Worm (Caenorhabditis elegans) whole organism, L4 larva: Measurements from ENCODE around the gene F02H6.2.

Experiments used
- F10B5.3 ChIP-seq: sonication (generic microtip); optimal IDR thresholded peaks from 2 replicates; lab custom pipeline; 2016; ENCODE audit warnings: mild to moderate bottlenecking, missing genetic modification characterization, missing compliant biosample characterization
- F26F4.8 ChIP-seq: fragments of 200-800 bp; sonication (Bioruptor generic); conservative IDR thresholded peaks from 2 replicates; pipeline ENCODE4 v1.3.6; 2022; ENCODE audit warnings: missing genetic modification characterization, missing compliant biosample characterization
- F44E2.7 ChIP-seq: fragments of 200-800 bp; sonication (Bioruptor generic); IDR thresholded peaks from 2 replicates; pipeline ENCODE4 v2.1.2; 2022; ENCODE audit warnings: missing genetic modification characterization, missing compliant biosample characterization
- R02D3.7 ChIP-seq: fragments of 150-350 bp; sonication (generic microtip); optimal IDR thresholded peaks from 3 replicates; lab custom pipeline; 2014; ENCODE audit warnings: missing biosample characterization, missing genetic modification characterization
- ZK546.5 ChIP-seq, 2 experiments: sonication (generic microtip); optimal IDR thresholded peaks; 2 replicates each; lab custom pipeline; 2017; ENCODE audit warnings: missing biosample characterization in 2 of 2, missing genetic modification characterization in 2 of 2
- ama-1 ChIP-seq: fragments of 150-350 bp; optimal IDR thresholded peaks from 2 replicates; lab custom pipeline; 2014; ENCODE audit warnings: inconsistent platforms, mixed read lengths
- ceh-20 ChIP-seq: fragments of 200-800 bp; sonication (Bioruptor generic); IDR thresholded peaks from 2 replicates; pipeline ENCODE4 v1.3.6; 2022; ENCODE audit warnings: missing genetic modification reagents, missing genetic modification characterization, missing compliant biosample characterization
- ceh-44 ChIP-seq: fragments of 200-800 bp; sonication (Bioruptor generic); IDR thresholded peaks from 2 replicates; pipeline ENCODE4 v1.3.6; 2022; ENCODE audit warnings: missing genetic modification reagents, missing genetic modification characterization, missing compliant biosample characterization
- cey-2 ChIP-seq: sonication (generic microtip); optimal IDR thresholded peaks from 3 replicates; lab custom pipeline; 2017; ENCODE audit warnings: missing genetic modification characterization, mild to moderate bottlenecking, missing compliant biosample characterization, antibody characterized with exemption, borderline replicate concordance; ENCODE audit not compliant: insufficient read depth
- ctbp-1 ChIP-seq: fragments of 200-800 bp; sonication (Bioruptor generic); IDR thresholded peaks from 2 replicates; pipeline ENCODE4 v1.3.6; 2022; ENCODE audit warnings: missing genetic modification reagents, missing genetic modification characterization, missing compliant biosample characterization
- daf-16 ChIP-seq, 3 experiments: sonication (generic microtip); optimal IDR thresholded peaks; 2 replicates each; lab custom pipeline; 2016 to 2017; ENCODE audit warnings: missing genetic modification characterization in 3 of 3, missing genetic modification reagents in 3 of 3, mild to moderate bottlenecking in 2 of 3, missing compliant biosample characterization in 2 of 3, missing biosample characterization in 1 of 3, moderate library complexity in 1 of 3
- daf-8 ChIP-seq: fragments of 200-800 bp; sonication (Bioruptor generic); IDR thresholded peaks from 2 replicates; pipeline ENCODE4 v1.3.6; 2022; ENCODE audit warnings: missing genetic modification characterization, missing compliant biosample characterization
- dmd-9 ChIP-seq: fragments of 200-800 bp; sonication (Bioruptor generic); IDR thresholded peaks from 2 replicates; pipeline ENCODE4 v1.3.6; 2022; ENCODE audit warnings: missing genetic modification reagents, missing genetic modification characterization, missing compliant biosample characterization
- duxl-1 ChIP-seq: sonication (generic microtip); optimal IDR thresholded peaks from 2 replicates; lab custom pipeline; 2016; ENCODE audit warnings: mild to moderate bottlenecking, missing genetic modification characterization, moderate library complexity, missing compliant biosample characterization; ENCODE audit not compliant: poor library complexity
- fos-1 ChIP-seq: fragments of 150-350 bp; optimal IDR thresholded peaks from 2 replicates; lab custom pipeline; 2014; ENCODE audit warnings: missing biosample characterization, missing genetic modification characterization
- hif-1 ChIP-seq, 2 experiments: sonication (generic microtip); optimal IDR thresholded peaks; 2 replicates each; lab custom pipeline; 2016 to 2017; ENCODE audit warnings: missing compliant biosample characterization in 2 of 2, missing genetic modification characterization in 2 of 2, missing genetic modification reagents in 2 of 2, missing genotype in 2 of 2, mild to moderate bottlenecking in 1 of 2
- hlh-30 ChIP-seq: sonication (generic microtip); optimal IDR thresholded peaks from 2 replicates; lab custom pipeline; 2017; ENCODE audit warnings: antibody characterized with exemption, mild to moderate bottlenecking, missing genetic modification characterization, missing compliant biosample characterization; ENCODE audit not compliant: insufficient read depth
- hmg-1.1 ChIP-seq: fragments of 200-800 bp; sonication (Bioruptor generic); IDR thresholded peaks from 2 replicates; pipeline ENCODE4 v1.3.6; 2022; ENCODE audit warnings: missing genetic modification reagents, missing genetic modification characterization, missing compliant biosample characterization
- jun-1 ChIP-seq: fragments of 150-350 bp; optimal IDR thresholded peaks from 2 replicates; lab custom pipeline; 2014; ENCODE audit warnings: missing biosample characterization, missing genetic modification reagents, missing genetic modification characterization
- lin-15B ChIP-seq: fragments of 150-350 bp; sonication (generic microtip); optimal IDR thresholded peaks from 3 replicates; lab custom pipeline; 2014; ENCODE audit warnings: missing biosample characterization, missing genetic modification characterization
- lin-39 ChIP-seq: fragments of 150-350 bp; optimal IDR thresholded peaks from 2 replicates; lab custom pipeline; 2014; ENCODE audit warnings: missing biosample characterization, missing genetic modification reagents, missing genetic modification characterization
- mdt-29 ChIP-seq: fragments of 200-800 bp; sonication (Bioruptor generic); IDR thresholded peaks from 2 replicates; pipeline ENCODE4 v1.3.6; 2022; ENCODE audit warnings: missing genetic modification reagents, missing genetic modification characterization, missing compliant biosample characterization
- nhr-10 ChIP-seq: fragments of 150-350 bp; optimal IDR thresholded peaks from 2 replicates; lab custom pipeline; 2014; ENCODE audit warnings: missing biosample characterization, missing genetic modification characterization
- nhr-102 ChIP-seq: sonication (generic microtip); optimal IDR thresholded peaks from 2 replicates; lab custom pipeline; 2016; ENCODE audit warnings: mild to moderate bottlenecking, missing genetic modification characterization, moderate library complexity, missing compliant biosample characterization
- nhr-111 ChIP-seq: fragments of 200-800 bp; sonication (Bioruptor generic); optimal IDR thresholded peaks from 2 replicates; lab custom pipeline; 2018; ENCODE audit warnings: mild to moderate bottlenecking, missing genetic modification characterization, missing compliant biosample characterization
- nhr-25 ChIP-seq: sonication (generic microtip); optimal IDR thresholded peaks from 2 replicates; lab custom pipeline; 2017; ENCODE audit warnings: missing genetic modification characterization, mild to moderate bottlenecking, missing compliant biosample characterization, antibody characterized with exemption, moderate library complexity, borderline replicate concordance; ENCODE audit not compliant: insufficient read depth
- nhr-48 ChIP-seq: sonication (generic microtip); optimal IDR thresholded peaks from 2 replicates; lab custom pipeline; 2016; ENCODE audit warnings: mild to moderate bottlenecking, missing genetic modification characterization, missing compliant biosample characterization
- pha-4 ChIP-seq, 2 experiments: fragments of 150-350 bp in 1 of 2; fragments of 200-800 bp in 1 of 2; sonication (Bioruptor generic) in 1 of 2; IDR thresholded peaks in 1 of 2; optimal IDR thresholded peaks in 1 of 2; 2 replicates each; pipeline versions ENCODE4 v1.3.6 to Lab custom; 2014 to 2022; ENCODE audit warnings: missing genetic modification characterization in 2 of 2, missing genetic modification reagents in 2 of 2, missing biosample characterization in 1 of 2, missing compliant biosample characterization in 1 of 2
- php-3 ChIP-seq: fragments of 200-800 bp; sonication (Bioruptor generic); IDR thresholded peaks from 2 replicates; pipeline ENCODE4 v1.3.6; 2022; ENCODE audit warnings: missing genetic modification reagents, missing genetic modification characterization, missing compliant biosample characterization
- rbr-2 ChIP-seq: sonication (generic microtip); optimal IDR thresholded peaks from 2 replicates; lab custom pipeline; 2016; ENCODE audit warnings: missing genotype, missing genetic modification characterization, missing compliant biosample characterization
- saeg-2 ChIP-seq: fragments of 200-800 bp; sonication (Bioruptor generic); IDR thresholded peaks from 2 replicates; pipeline ENCODE4 v1.3.6; 2022; ENCODE audit warnings: missing genetic modification reagents, missing genetic modification characterization, missing compliant biosample characterization
- set-16 ChIP-seq: fragments of 200-800 bp; sonication (Bioruptor generic); IDR thresholded peaks from 2 replicates; pipeline ENCODE4 v1.3.6; 2022; ENCODE audit warnings: missing genetic modification reagents, missing genetic modification characterization, missing compliant biosample characterization
- skn-1 ChIP-seq: fragments of 150-350 bp; optimal IDR thresholded peaks from 2 replicates; lab custom pipeline; 2014; ENCODE audit warnings: missing biosample characterization, missing genetic modification characterization
- snpc-1.2 ChIP-seq: fragments of 200-800 bp; sonication (Bioruptor generic); IDR thresholded peaks from 2 replicates; pipeline ENCODE4 v1.3.6; 2022; ENCODE audit warnings: missing genetic modification reagents, missing genetic modification characterization, missing compliant biosample characterization
- spr-3 ChIP-seq: fragments of 200-800 bp; sonication (Bioruptor generic); optimal IDR thresholded peaks from 2 replicates; lab custom pipeline; 2018; ENCODE audit warnings: mild to moderate bottlenecking, missing genetic modification characterization, missing compliant biosample characterization
- tag-97 ChIP-seq: fragments of 200-800 bp; sonication (Bioruptor generic); IDR thresholded peaks from 2 replicates; pipeline ENCODE4 v1.3.6; 2022; ENCODE audit warnings: missing genetic modification characterization, missing compliant biosample characterization
- tra-1 ChIP-seq: fragments of 200-800 bp; sonication (Bioruptor generic); IDR thresholded peaks from 2 replicates; pipeline ENCODE4 v1.3.6; 2022; ENCODE audit warnings: missing genetic modification reagents, missing genetic modification characterization, missing compliant biosample characterization
- unc-130 ChIP-seq: sonication (generic microtip); optimal IDR thresholded peaks from 2 replicates; lab custom pipeline; 2016; ENCODE audit warnings: missing genetic modification reagents, missing genetic modification characterization, missing compliant biosample characterization
- unc-39 ChIP-seq: sonication (generic microtip); optimal IDR thresholded peaks from 2 replicates; lab custom pipeline; 2017; ENCODE audit warnings: missing biosample characterization, missing genetic modification characterization
- unc-62 ChIP-seq, 3 experiments: fragments of 150-350 bp in 1 of 3; sonication (generic microtip); optimal IDR thresholded peaks in 2 of 3; peaks in 1 of 3; 1 replicate in 1 of 3; 2 replicates in 2 of 3; lab custom pipeline; 2014 to 2017; ENCODE audit warnings: missing biosample characterization in 3 of 3, missing genetic modification characterization in 3 of 3, missing genetic modification reagents in 3 of 3, missing genotype in 1 of 3
- ztf-11 ChIP-seq: fragments of 150-350 bp; optimal IDR thresholded peaks from 2 replicates; lab custom pipeline; 2014; ENCODE audit warnings: missing biosample characterization, missing genetic modification characterization

F02H6.2 gene

ce11 chrIV:14182077-14182476, 14.2 kb upstream of the F02H6.2 start, which contains the start of gene R05A10.1:
R05A10.1 (plus strand) TSS chrIV:14182377.
- TF ChIP-seq unc-62 (GFP tag; optimal IDR thresholded peaks at IDR 0.05 in 1 of 2; lab: Kevin White, UChicago) (peak in 1 of 2 experiments; percentile 70), unc-62 (tag; optimal IDR thresholded peaks at IDR 0.05; lab: Kevin White, UChicago) (no peak), nhr-102 (tag; lab: Kevin White, UChicago) (no peak)

DNA sequence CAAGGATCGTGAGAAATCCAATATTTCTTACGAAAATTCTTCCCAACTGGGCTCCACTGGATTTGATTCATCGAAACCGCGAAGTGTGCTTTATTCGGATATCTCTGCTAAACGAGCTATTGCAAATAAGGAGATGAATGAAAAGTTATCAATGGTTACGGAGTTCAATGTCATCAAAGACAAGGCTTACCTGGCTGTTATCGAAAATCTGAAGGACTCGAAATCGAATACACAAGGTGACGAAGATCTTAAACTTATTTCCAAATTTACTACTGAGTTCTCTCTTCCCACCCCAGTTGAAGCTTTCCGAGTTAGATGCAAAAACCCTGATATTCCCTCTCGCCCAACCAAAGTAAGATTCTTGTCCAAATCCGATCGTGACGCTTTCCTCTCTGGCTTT, 10.0 kb upstream of the F02H6.2 start:
- TF ChIP-seq tag-97 (GFP tag; lab: Robert Waterston, UW) = no peak
- no peak for TF ChIP-seq nhr-10
- TF ChIP-seq cey-2 (tag; lab: Kevin White, UChicago) = no peak
- no peak for TF ChIP-seq hmg-1.1 (GFP tag; lab: Robert Waterston, UW)
- no peak for TF ChIP-seq daf-16 (GFP tag; optimal IDR thresholded peaks at IDR 0.05; lab: Kevin White, UChicago)
- no peak for TF ChIP-seq daf-16 (tag; optimal IDR thresholded peaks at IDR 0.05; lab: Kevin White, UChicago)
- no peak for TF ChIP-seq mdt-29
- no peak for TF ChIP-seq ceh-44 (GFP tag; lab: Robert Waterston, UW)
- TF ChIP-seq lin-15B (tag; lab: Kevin White, UChicago) = no peak
- no peak for TF ChIP-seq nhr-111 (GFP tag; lab: Kevin White, UChicago)
- no peak for TF ChIP-seq ceh-20 (GFP tag; lab: Robert Waterston, UW)
- TF ChIP-seq tra-1 (GFP tag; lab: Robert Waterston, UW) = no peak
- TF ChIP-seq ztf-11 (tag; lab: Kevin White, UChicago) = no peak
- TF ChIP-seq F26F4.8 (GFP tag; lab: Robert Waterston, UW) = no peak
- no peak for TF ChIP-seq ama-1

ce11 chrIV:14191919-14192318, 4.4 kb upstream of the F02H6.2 start, which contains the start of gene K01G12.22:
K01G12.22 (plus strand) TSS chrIV:14192219.
- TF ChIP-seq nhr-48 (tag; lab: Kevin White, UChicago) = no peak
- TF ChIP-seq F44E2.7 (GFP tag; lab: Robert Waterston, UW) = no peak
- TF ChIP-seq saeg-2 (GFP tag; lab: Robert Waterston, UW) = no peak
- no peak for TF ChIP-seq nhr-25
- no peak for TF ChIP-seq ctbp-1 (GFP tag; lab: Robert Waterston, UW)
- TF ChIP-seq dmd-9 (GFP tag; lab: Robert Waterston, UW) = no peak
- no peak for TF ChIP-seq fos-1
- TF ChIP-seq ama-1 = no peak
- no peak for TF ChIP-seq hif-1 (tag; optimal IDR thresholded peaks at IDR 0.05; lab: Kevin White, UChicago)
- no peak for TF ChIP-seq spr-3 (GFP tag; lab: Kevin White, UChicago)
- no peak for TF ChIP-seq daf-16 (GFP tag; optimal IDR thresholded peaks at IDR 0.05; lab: Kevin White, UChicago)
- TF ChIP-seq daf-16 (tag; optimal IDR thresholded peaks at IDR 0.05; lab: Kevin White, UChicago) = no peak
- TF ChIP-seq unc-62 (GFP tag; optimal IDR thresholded peaks at IDR 0.05 in 1 of 2; lab: Kevin White, UChicago) = no peak
- TF ChIP-seq unc-62 (tag; optimal IDR thresholded peaks at IDR 0.05; lab: Kevin White, UChicago) = no peak

- TF ChIP-seq ZK546.5 (tag; optimal IDR thresholded peaks at IDR 0.05; lab: Kevin White, UChicago) = no peak
- no peak for TF ChIP-seq unc-130 (GFP tag; lab: Kevin White, UChicago)
- no peak for TF ChIP-seq pha-4 (GFP tag; IDR thresholded peaks at IDR 0.05; lab: Robert Waterston, UW)
- TF ChIP-seq pha-4 (tag; optimal IDR thresholded peaks at IDR 0.05; lab: Kevin White, UChicago) = no peak
- no peak for TF ChIP-seq snpc-1.2 (GFP tag; lab: Robert Waterston, UW)
- no peak for TF ChIP-seq jun-1 (tag; lab: Kevin White, UChicago)
- no peak for TF ChIP-seq set-16 (GFP tag; lab: Robert Waterston, UW)
- no peak for TF ChIP-seq rbr-2 (tag; lab: Kevin White, UChicago)
- no peak for TF ChIP-seq lin-39
- TF ChIP-seq F26F4.8 (GFP tag; lab: Robert Waterston, UW) = no peak
- TF ChIP-seq duxl-1 (tag; lab: Kevin White, UChicago) = no peak
- TF ChIP-seq R02D3.7 (tag; lab: Kevin White, UChicago) = no peak
- TF ChIP-seq daf-8 = no peak
- no peak for TF ChIP-seq dmd-9 (GFP tag; lab: Robert Waterston, UW)
- TF ChIP-seq nhr-111 (GFP tag; lab: Kevin White, UChicago) = no peak
- no peak for TF ChIP-seq unc-39 (tag; lab: Kevin White, UChicago)
- TF ChIP-seq php-3 = no peak
- TF ChIP-seq hlh-30 (tag; lab: Kevin White, UChicago) = no peak
- TF ChIP-seq F10B5.3 (tag; lab: Kevin White, UChicago) = no peak
- TF ChIP-seq skn-1 (tag; lab: Kevin White, UChicago) = no peak
- TF ChIP-seq mdt-29 = no peak
- TF ChIP-seq, all 104 proteins: peak for 0
Measured at ce11 chrIV:14193196-14193595, 3.1 kb upstream of the F02H6.2 start, which contains the start of gene K01G12.3. K01G12.3 (plus strand) TSS chrIV:14193496.
